Worm (Caenorhabditis elegans): ENCODE results near the gene F53A2.1.

DNA sequence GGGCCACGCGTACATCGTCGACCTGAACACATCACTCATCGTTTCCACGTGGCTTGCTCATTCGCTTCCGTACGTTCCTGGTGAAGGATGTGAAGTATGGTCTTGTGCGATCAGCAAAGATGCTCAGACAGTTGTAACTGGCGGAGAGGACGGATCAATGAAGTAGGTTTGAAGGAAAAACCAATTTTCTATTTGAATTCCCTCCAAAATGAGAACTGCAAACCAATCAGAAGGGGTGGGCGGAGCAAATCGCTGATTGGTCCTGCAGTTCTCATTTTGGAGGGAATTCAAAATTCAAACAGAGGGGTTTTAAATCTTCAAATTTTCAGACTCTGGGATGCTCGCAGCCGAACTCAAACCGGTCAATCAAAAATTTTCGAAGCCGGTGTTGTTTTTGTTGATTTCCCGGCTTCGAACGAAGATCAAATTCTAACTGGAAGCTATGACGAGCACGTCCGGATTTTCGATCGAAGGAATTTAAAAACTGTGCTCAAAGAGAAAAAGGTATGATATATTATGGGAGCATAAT lies 7.2 kb downstream of the F53A2.1 start:
- TF ChIP-seq ZK546.5 (tag; optimal IDR thresholded peaks at IDR 0.05) (no peak), nhr-237 (tag; optimal IDR thresholded peaks at IDR 0.05) (no peak), nhr-25 (tag; optimal IDR thresholded peaks at IDR 0.05; ENCODE audit: borderline replicate concordance, insufficient read depth) (no peak), skn-1 (tag; optimal IDR thresholded peaks at IDR 0.05) (no peak), nhr-77 (tag; optimal IDR thresholded peaks at IDR 0.05) (no peak), arid-1 (GFP tag; conservative IDR thresholded peaks at IDR 0.05) (no peak), nhr-111 (GFP tag; optimal IDR thresholded peaks at IDR 0.05) (no peak), lin-15B (tag; optimal IDR thresholded peaks at IDR 0.05) (no peak), F26F4.8 (GFP tag; conservative IDR thresholded peaks at IDR 0.05) (no peak), unc-39 (tag; optimal IDR thresholded peaks at IDR 0.05) (no peak), ama-1 (optimal IDR thresholded peaks at IDR 0.05) (no peak), dmd-9 (GFP tag; IDR thresholded peaks at IDR 0.05) (no peak), snpc-4 (tag; optimal IDR thresholded peaks at IDR 0.05) (no peak), jun-1 (tag; optimal IDR thresholded peaks at IDR 0.05) (no peak)

Measured in whole organism, L4 larva.